Worm (Caenorhabditis elegans): ENCODE data around the gene mlt-11.

ce11 chrV:20663736-20664135 lies 3.3 kb upstream of the mlt-11 start:
- TF ChIP-seq elt-1 (tag; optimal IDR thresholded peaks at IDR 0.05; ENCODE audit: borderline replicate concordance, insufficient read depth) (no peak), blmp-1 (tag; optimal IDR thresholded peaks at IDR 0.05) (peak; percentile 18), nhr-12 (tag; optimal IDR thresholded peaks at IDR 0.05) (no peak), unc-39 (tag; optimal IDR thresholded peaks at IDR 0.05) (no peak), ces-1 (GFP tag; optimal IDR thresholded peaks at IDR 0.05) (no peak), nhr-28 (tag; optimal IDR thresholded peaks at IDR 0.05) (no peak), ceh-39 (tag; optimal IDR thresholded peaks at IDR 0.05) (no peak)

Data from whole organism, mixed stage, embryonic.